Worm (Caenorhabditis elegans) whole organism, midembryonic: ENCODE data around the gene C14B9.3.

Experiments used
- flt-1 ChIP-seq: fragments of 200-800 bp; sonication (Bioruptor generic); IDR thresholded peaks from 2 replicates; pipeline ENCODE4 v1.3.6; 2022; ENCODE audit warnings: missing genetic modification characterization, missing compliant biosample characterization
- med-1 ChIP-seq: sonication (generic microtip); optimal IDR thresholded peaks from 2 replicates; lab custom pipeline; 2017; ENCODE audit warnings: missing genetic modification characterization, mild to moderate bottlenecking, missing compliant biosample characterization, antibody characterized with exemption, missing genetic modification reagents; ENCODE audit not compliant: insufficient read depth

ce11 chrIII:8061114-8061513 lies 47.5 kb upstream of the C14B9.3 start:
- TF ChIP-seq flt-1 (no peak), med-1 (GFP tag; lab: Kevin White, UChicago) (no peak)
